Worm (Caenorhabditis elegans) whole organism, L1 larva: Measurements from ENCODE around the gene F42A10.6.
A peak's percentile ranks its signal among the peaks of the same experiment; 100 is the strongest.

Experiments
- C16A3.4 ChIP-seq: fragments of 150-350 bp; optimal IDR thresholded peaks from 2 replicates; lab custom pipeline; 2014; ENCODE audit warnings: missing biosample characterization, missing genetic modification characterization
- F16B12.6 ChIP-seq: fragments of 150-350 bp; optimal IDR thresholded peaks from 2 replicates; lab custom pipeline; 2014; ENCODE audit warnings: missing biosample characterization, missing genetic modification characterization
- Y116A8C.19 ChIP-seq: sonication (generic microtip); optimal IDR thresholded peaks from 2 replicates; lab custom pipeline; 2016; ENCODE audit warnings: missing compliant biosample characterization, missing genetic modification characterization, borderline replicate concordance
- aha-1 ChIP-seq: fragments of 150-350 bp; optimal IDR thresholded peaks from 2 replicates; lab custom pipeline; 2014; ENCODE audit warnings: missing biosample characterization, missing genetic modification characterization
- ama-1 ChIP-seq: fragments of 150-350 bp; optimal IDR thresholded peaks from 2 replicates; lab custom pipeline; 2014
- ceh-63 ChIP-seq: fragments of 200-800 bp; sonication (Bioruptor generic); optimal IDR thresholded peaks from 2 replicates; lab custom pipeline; 2018; ENCODE audit warnings: mild to moderate bottlenecking, missing genetic modification characterization, missing compliant biosample characterization
- ceh-8 ChIP-seq: fragments of 200-800 bp; sonication (Bioruptor generic); optimal IDR thresholded peaks from 2 replicates; lab custom pipeline; 2018; ENCODE audit warnings: mild to moderate bottlenecking, missing genetic modification characterization, moderate library complexity, missing compliant biosample characterization
- ceh-82 ChIP-seq, 3 experiments: fragments of 150-350 bp in 1 of 3; sonication (generic microtip) in 2 of 3; optimal IDR thresholded peaks; 2 replicates each; lab custom pipeline; 2014 to 2017; ENCODE audit warnings: missing biosample characterization in 3 of 3, missing genetic modification characterization in 3 of 3
- ces-1 ChIP-seq: fragments of 150-350 bp; optimal IDR thresholded peaks from 2 replicates; lab custom pipeline; 2014; ENCODE audit warnings: missing biosample characterization, missing genetic modification reagents, missing genetic modification characterization
- dsc-1 ChIP-seq: sonication (generic microtip); optimal IDR thresholded peaks from 2 replicates; lab custom pipeline; 2016; ENCODE audit warnings: mild to moderate bottlenecking, missing genetic modification characterization, missing compliant biosample characterization
- efl-1 ChIP-seq, 4 experiments: fragments of 150-350 bp; optimal IDR thresholded peaks in 3 of 4; peaks in 1 of 4; 1 replicate in 1 of 4; 2 replicates in 3 of 4; lab custom pipeline; 2014; ENCODE audit warnings: missing biosample characterization in 2 of 4, missing genetic modification characterization in 2 of 4, missing genetic modification reagents in 2 of 4
- efl-3 ChIP-seq: fragments of 200-800 bp; sonication (Bioruptor generic); optimal IDR thresholded peaks from 2 replicates; lab custom pipeline; 2018; ENCODE audit warnings: mild to moderate bottlenecking, missing genetic modification characterization, missing compliant biosample characterization
- elt-2 ChIP-seq: sonication (generic microtip); optimal IDR thresholded peaks from 2 replicates; lab custom pipeline; 2016; ENCODE audit warnings: missing genetic modification characterization, mild to moderate bottlenecking, inconsistent platforms, missing compliant biosample characterization, missing genetic modification reagents
- ets-5 ChIP-seq: fragments of 200-800 bp; sonication (Bioruptor generic); IDR thresholded peaks from 2 replicates; pipeline ENCODE4 v1.3.6; 2022; ENCODE audit warnings: missing genetic modification characterization, missing compliant biosample characterization
- fkh-10 ChIP-seq: sonication (generic microtip); optimal IDR thresholded peaks from 2 replicates; lab custom pipeline; 2017; ENCODE audit warnings: missing biosample characterization, missing genetic modification reagents, missing genetic modification characterization
- fkh-4 ChIP-seq: sonication (generic microtip); optimal IDR thresholded peaks from 2 replicates; lab custom pipeline; 2016; ENCODE audit warnings: missing compliant biosample characterization, missing genetic modification characterization, borderline replicate concordance
- fos-1 ChIP-seq: fragments of 150-350 bp; optimal IDR thresholded peaks from 2 replicates; lab custom pipeline; 2014; ENCODE audit warnings: missing biosample characterization, missing genetic modification characterization
- hlh-17 ChIP-seq: fragments of 200-800 bp; sonication (Bioruptor generic); optimal IDR thresholded peaks from 2 replicates; lab custom pipeline; 2018; ENCODE audit warnings: missing genetic modification characterization, mild to moderate bottlenecking, missing compliant biosample characterization, moderate library complexity, borderline replicate concordance
- jun-1 ChIP-seq: fragments of 150-350 bp; optimal IDR thresholded peaks from 2 replicates; lab custom pipeline; 2014; ENCODE audit warnings: missing biosample characterization, missing genetic modification reagents, missing genetic modification characterization
- lin-14 ChIP-seq: fragments of 200-800 bp; sonication (Bioruptor generic); optimal IDR thresholded peaks from 2 replicates; lab custom pipeline; 2018; ENCODE audit warnings: mild to moderate bottlenecking, missing genetic modification characterization, moderate library complexity, missing compliant biosample characterization
- lin-15B ChIP-seq: fragments of 150-350 bp; sonication (generic microtip); optimal IDR thresholded peaks from 3 replicates; lab custom pipeline; 2014; ENCODE audit warnings: missing biosample characterization, missing genetic modification characterization
- lin-35 ChIP-seq, 2 experiments: fragments of 150-350 bp; optimal IDR thresholded peaks; 2 replicates each; lab custom pipeline; 2014; ENCODE audit warnings: missing biosample characterization in 2 of 2, missing genetic modification characterization in 2 of 2, missing genetic modification reagents in 2 of 2
- lin-39 ChIP-seq: fragments of 150-350 bp; optimal IDR thresholded peaks from 2 replicates; lab custom pipeline; 2014; ENCODE audit warnings: missing biosample characterization, missing genetic modification reagents, missing genetic modification characterization
- lir-3 ChIP-seq: sonication (generic microtip); optimal IDR thresholded peaks from 2 replicates; lab custom pipeline; 2016; ENCODE audit warnings: mild to moderate bottlenecking, missing genetic modification characterization, moderate library complexity, missing compliant biosample characterization; ENCODE audit not compliant: poor library complexity
- lsy-2 ChIP-seq, 2 experiments: fragments of 150-350 bp; optimal IDR thresholded peaks; 2 replicates each; lab custom pipeline; 2014; ENCODE audit warnings: missing biosample characterization in 2 of 2, missing genetic modification characterization in 2 of 2
- mab-9 ChIP-seq: fragments of 200-800 bp; sonication (Bioruptor generic); IDR thresholded peaks from 2 replicates; pipeline ENCODE4 v1.3.6; 2022; ENCODE audit warnings: missing genetic modification reagents, missing genetic modification characterization, missing compliant biosample characterization
- mdl-1 ChIP-seq, 2 experiments: fragments of 150-350 bp; optimal IDR thresholded peaks; 2 replicates each; lab custom pipeline; 2014 to 2017; ENCODE audit warnings: missing biosample characterization in 2 of 2, missing genetic modification characterization in 2 of 2, inconsistent platforms in 1 of 2
- mef-2 ChIP-seq: fragments of 150-350 bp; optimal IDR thresholded peaks from 2 replicates; lab custom pipeline; 2014; ENCODE audit warnings: missing biosample characterization, missing genetic modification characterization
- nhr-11 ChIP-seq: fragments of 150-350 bp; optimal IDR thresholded peaks from 2 replicates; lab custom pipeline; 2014; ENCODE audit warnings: missing biosample characterization, missing genetic modification characterization
- nhr-237 ChIP-seq: fragments of 150-350 bp; optimal IDR thresholded peaks from 2 replicates; lab custom pipeline; 2014; ENCODE audit warnings: missing biosample characterization, missing genetic modification characterization
- nhr-28 ChIP-seq: fragments of 150-350 bp; optimal IDR thresholded peaks from 2 replicates; lab custom pipeline; 2014; ENCODE audit warnings: missing biosample characterization, missing genetic modification characterization
- nhr-71 ChIP-seq: sonication (generic microtip); optimal IDR thresholded peaks from 2 replicates; lab custom pipeline; 2016; ENCODE audit warnings: mild to moderate bottlenecking, missing genetic modification characterization, moderate library complexity, missing compliant biosample characterization
- nhr-77 ChIP-seq: fragments of 150-350 bp; optimal IDR thresholded peaks from 2 replicates; lab custom pipeline; 2014; ENCODE audit warnings: missing biosample characterization, missing genetic modification characterization
- nhr-84 ChIP-seq: sonication (generic microtip); optimal IDR thresholded peaks from 2 replicates; lab custom pipeline; 2017; ENCODE audit warnings: missing biosample characterization, missing genetic modification characterization
- nhr-85 ChIP-seq: sonication (generic microtip); peaks from one replicate; lab custom pipeline; 2016; ENCODE audit warnings: missing genetic modification characterization, inconsistent platforms, missing compliant biosample characterization
- pax-3 ChIP-seq: fragments of 200-800 bp; sonication (Bioruptor generic); optimal IDR thresholded peaks from 2 replicates; lab custom pipeline; 2018; ENCODE audit warnings: mild to moderate bottlenecking, missing genetic modification characterization, moderate library complexity, missing compliant biosample characterization
- rnt-1 ChIP-seq: sonication (generic microtip); optimal IDR thresholded peaks from 2 replicates; lab custom pipeline; 2016; ENCODE audit warnings: mild to moderate bottlenecking, missing genetic modification characterization, moderate library complexity, missing compliant biosample characterization
- skn-1 ChIP-seq: fragments of 150-350 bp; optimal IDR thresholded peaks from 2 replicates; lab custom pipeline; 2014; ENCODE audit warnings: missing biosample characterization, missing genetic modification characterization
- snpc-4 ChIP-seq: fragments of 150-350 bp; optimal IDR thresholded peaks from 2 replicates; lab custom pipeline; 2014; ENCODE audit warnings: missing biosample characterization, missing genetic modification characterization
- snu-23 ChIP-seq: sonication (generic microtip); optimal IDR thresholded peaks from 2 replicates; lab custom pipeline; 2016; ENCODE audit warnings: missing genetic modification characterization, missing compliant biosample characterization
- sox-4 ChIP-seq: sonication (generic microtip); optimal IDR thresholded peaks from 2 replicates; lab custom pipeline; 2016; ENCODE audit warnings: missing genetic modification characterization, missing compliant biosample characterization
- swsn-7 ChIP-seq: sonication (generic microtip); optimal IDR thresholded peaks from 2 replicates; lab custom pipeline; 2016; ENCODE audit warnings: missing genetic modification characterization, missing compliant biosample characterization
- unc-130 ChIP-seq: fragments of 150-350 bp; optimal IDR thresholded peaks from 2 replicates; lab custom pipeline; 2017; ENCODE audit warnings: missing biosample characterization, missing genetic modification characterization, inconsistent platforms
- unc-30 ChIP-seq: sonication (generic microtip); optimal IDR thresholded peaks from 2 replicates; lab custom pipeline; 2017; ENCODE audit warnings: missing biosample characterization, missing genetic modification characterization
- unc-98 ChIP-seq: fragments of 200-800 bp; sonication (Bioruptor generic); IDR thresholded peaks from 2 replicates; pipeline ENCODE4 v1.3.6; 2022; ENCODE audit warnings: missing genetic modification characterization, missing compliant biosample characterization
- xbp-1 ChIP-seq: sonication (generic microtip); optimal IDR thresholded peaks from 2 replicates; lab custom pipeline; 2016; ENCODE audit warnings: missing genetic modification characterization, missing compliant biosample characterization
- zag-1 ChIP-seq: fragments of 150-350 bp; optimal IDR thresholded peaks from 2 replicates; lab custom pipeline; 2014; ENCODE audit warnings: missing biosample characterization, missing genetic modification characterization
- ztf-11 ChIP-seq, 2 experiments: sonication (generic microtip); optimal IDR thresholded peaks; 2 replicates each; lab custom pipeline; 2016 to 2017; ENCODE audit warnings: missing genetic modification characterization in 2 of 2, missing biosample characterization in 1 of 2, missing compliant biosample characterization in 1 of 2
- ztf-4 ChIP-seq: fragments of 150-350 bp; optimal IDR thresholded peaks from 2 replicates; lab custom pipeline; 2014; ENCODE audit warnings: missing biosample characterization, missing genetic modification characterization

The F42A10.6 gene

ce11 chrIII:6144390-6144962 lies 32.2 kb downstream of the F42A10.6 start (continued):
- TF ChIP-seq Y116A8C.19 (tag; lab: Kevin White, UChicago) (no peak), unc-30 (tag; lab: Kevin White, UChicago) (no peak), fos-1 (no peak), ama-1 (lab: Kevin White, UChicago) (no peak), xbp-1 (tag; lab: Kevin White, UChicago) (no peak), swsn-7 (tag; lab: Kevin White, UChicago) (no peak), lin-15B (tag; lab: Kevin White, UChicago) (no peak), lin-39 (tag; lab: Kevin White, UChicago) (no peak), C16A3.4 (peak; percentile 6), lin-35 (GFP tag; optimal IDR thresholded peaks at IDR 0.05; lab: Kevin White, UChicago) (peak in 1 of 2 experiments; percentile 30), elt-2 (tag; lab: Kevin White, UChicago) (no peak), snu-23 (GFP tag; lab: Kevin White, UChicago) (peak; percentile 42), ces-1 (GFP tag; lab: Kevin White, UChicago) (no peak), hlh-17 (GFP tag; lab: Kevin White, UChicago) (no peak), nhr-237 (no peak), unc-130 (tag; lab: Kevin White, UChicago) (peak; percentile 41), pax-3 (tag; lab: Kevin White, UChicago) (no peak), ztf-4 (tag; lab: Kevin White, UChicago) (no peak), nhr-85 (peak; percentile 76), ztf-11 (tag; optimal IDR thresholded peaks at IDR 0.05; lab: Kevin White, UChicago) (no peak), mef-2 (tag; lab: Kevin White, UChicago) (no peak), sox-4 (tag; lab: Kevin White, UChicago) (no peak), ceh-63 (GFP tag; lab: Kevin White, UChicago) (no peak), nhr-71 (tag; lab: Kevin White, UChicago) (peak; percentile 44), zag-1 (no peak), mdl-1 (tag; optimal IDR thresholded peaks at IDR 0.05; lab: Kevin White, UChicago) (peak in 1 of 2 experiments; percentile 71), ceh-82 (tag; optimal IDR thresholded peaks at IDR 0.05; lab: Kevin White, UChicago) (no peak), nhr-84 (tag; lab: Kevin White, UChicago) (no peak), jun-1 (tag; lab: Kevin White, UChicago) (peak; percentile 28), lir-3 (tag; lab: Kevin White, UChicago) (no peak), efl-3 (GFP tag; lab: Kevin White, UChicago) (no peak), ceh-8 (GFP tag; lab: Kevin White, UChicago) (no peak), ets-5 (GFP tag; lab: Robert Waterston, UW) (no peak), rnt-1 (tag; lab: Kevin White, UChicago) (peak; percentile 75), nhr-11 (tag; lab: Kevin White, UChicago) (no peak), nhr-28 (tag; lab: Kevin White, UChicago) (no peak)

DNA sequence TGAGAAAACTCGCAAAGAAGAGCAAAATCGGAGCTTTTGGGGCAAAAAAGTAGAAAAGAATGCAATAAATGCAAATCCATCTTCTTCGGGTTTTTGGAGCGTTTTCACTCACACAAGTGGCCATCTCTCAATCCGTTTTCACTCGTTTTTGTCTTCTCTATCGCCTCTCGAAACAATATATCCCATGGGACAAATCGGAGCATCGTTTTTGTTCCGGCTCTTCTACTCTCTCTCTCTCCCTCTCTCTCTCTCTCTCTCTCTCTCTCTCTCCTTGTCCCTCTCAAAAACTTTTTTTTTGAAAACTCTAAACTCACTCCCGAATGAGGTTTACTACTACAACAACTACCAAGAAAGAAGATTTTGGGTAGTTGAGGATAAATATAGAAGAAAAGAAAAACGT lies 35.1 kb downstream of the F42A10.6 start:
- TF ChIP-seq F16B12.6 (tag; lab: Kevin White, UChicago) (no peak), snpc-4 (tag; lab: Kevin White, UChicago) (no peak), pax-3 (tag; lab: Kevin White, UChicago) (no peak), dsc-1 (tag; lab: Kevin White, UChicago) (no peak), efl-1 (optimal IDR thresholded peaks at IDR 0.05; lab: Kevin White, UChicago) (peak in 1 of 2 experiments; percentile 6), efl-1 (GFP tag; optimal IDR thresholded peaks at IDR 0.05 in 1 of 2; lab: Kevin White, UChicago) (no peak), fkh-4 (tag; lab: Kevin White, UChicago) (no peak), swsn-7 (tag; lab: Kevin White, UChicago) (no peak), nhr-71 (tag; lab: Kevin White, UChicago) (peak; percentile 36), nhr-77 (tag; lab: Kevin White, UChicago) (no peak), aha-1 (tag; lab: Kevin White, UChicago) (no peak), ztf-11 (tag; optimal IDR thresholded peaks at IDR 0.05; lab: Kevin White, UChicago) (no peak), lsy-2 (tag; optimal IDR thresholded peaks at IDR 0.05; lab: Kevin White, UChicago) (peak in 1 of 2 experiments; percentile 32), mab-9 (GFP tag; lab: Robert Waterston, UW) (peak; percentile 59; the same call in 1 of the 2 replicates), unc-98 (no peak), rnt-1 (tag; lab: Kevin White, UChicago) (peak; percentile 6), fos-1 (no peak), xbp-1 (tag; lab: Kevin White, UChicago) (no peak), lin-14 (GFP tag; lab: Kevin White, UChicago) (peak; percentile 79), fkh-10 (GFP tag; lab: Kevin White, UChicago) (peak; percentile 50), skn-1 (tag; lab: Kevin White, UChicago) (no peak), snu-23 (GFP tag; lab: Kevin White, UChicago) (peak; percentile 10)
- TF ChIP-seq, all 84 proteins: peak for 8
